Worm (Caenorhabditis elegans) whole organism, L4 larva: ENCODE results near the gene slc-25A21.
"Not testable (repeated sequence)": the region's sequence is repeated elsewhere in the genome, so short reads cannot be mapped to it uniquely, and the experiment has no call there.

Experiments
- D1046.2 ChIP-seq: fragments of 200-800 bp; sonication (Bioruptor generic); IDR thresholded peaks from 2 replicates; pipeline ENCODE4 v1.3.6; 2022; ENCODE audit warnings: missing genetic modification characterization, missing compliant biosample characterization
- F26F4.8 ChIP-seq: fragments of 200-800 bp; sonication (Bioruptor generic); conservative IDR thresholded peaks from 2 replicates; pipeline ENCODE4 v1.3.6; 2022; ENCODE audit warnings: missing genetic modification characterization, missing compliant biosample characterization
- F49E8.2 ChIP-seq: sonication (generic microtip); optimal IDR thresholded peaks from 2 replicates; lab custom pipeline; 2016; ENCODE audit warnings: missing compliant biosample characterization, mild to moderate bottlenecking, missing genetic modification characterization, borderline replicate concordance
- T26A8.4 ChIP-seq: fragments of 200-800 bp; sonication (Bioruptor generic); IDR thresholded peaks from 2 replicates; pipeline ENCODE4 v1.3.6; 2022; ENCODE audit warnings: missing genetic modification characterization, missing compliant biosample characterization
- ces-1 ChIP-seq: fragments of 150-350 bp; sonication (generic microtip); optimal IDR thresholded peaks from 4 replicates; lab custom pipeline; 2014; ENCODE audit warnings: missing biosample characterization, missing genetic modification reagents, missing genetic modification characterization
- daf-12 ChIP-seq: fragments of 150-350 bp; optimal IDR thresholded peaks from 2 replicates; lab custom pipeline; 2014; ENCODE audit warnings: missing biosample characterization, missing genetic modification reagents, missing genetic modification characterization
- daf-16 ChIP-seq, 3 experiments: sonication (generic microtip); optimal IDR thresholded peaks; 2 replicates each; lab custom pipeline; 2016 to 2017; ENCODE audit warnings: missing genetic modification characterization in 3 of 3, missing genetic modification reagents in 3 of 3, mild to moderate bottlenecking in 2 of 3, missing compliant biosample characterization in 2 of 3, missing biosample characterization in 1 of 3, moderate library complexity in 1 of 3
- dmd-6 ChIP-seq: fragments of 200-800 bp; sonication (Bioruptor generic); IDR thresholded peaks from 2 replicates; pipeline ENCODE4 v1.3.6; 2022; ENCODE audit warnings: missing genetic modification reagents, missing genetic modification characterization, missing compliant biosample characterization
- dmd-8 ChIP-seq: fragments of 200-800 bp; sonication (Bioruptor generic); IDR thresholded peaks from 2 replicates; pipeline ENCODE4 v1.3.6; 2022; ENCODE audit warnings: missing genetic modification characterization, missing compliant biosample characterization
- dmd-9 ChIP-seq: fragments of 200-800 bp; sonication (Bioruptor generic); IDR thresholded peaks from 2 replicates; pipeline ENCODE4 v1.3.6; 2022; ENCODE audit warnings: missing genetic modification reagents, missing genetic modification characterization, missing compliant biosample characterization
- dpl-1 ChIP-seq: fragments of 150-350 bp; optimal IDR thresholded peaks from 2 replicates; lab custom pipeline; 2014; ENCODE audit warnings: missing biosample characterization, missing genetic modification reagents, missing genetic modification characterization
- dve-1 ChIP-seq: sonication (generic microtip); optimal IDR thresholded peaks from 2 replicates; lab custom pipeline; 2017; ENCODE audit warnings: antibody characterized with exemption, mild to moderate bottlenecking, missing genetic modification characterization, missing compliant biosample characterization; ENCODE audit not compliant: insufficient read depth
- egl-43 ChIP-seq: fragments of 200-800 bp; sonication (Bioruptor generic); IDR thresholded peaks from 2 replicates; pipeline ENCODE4 v1.3.6; 2022; ENCODE audit warnings: missing genetic modification reagents, missing genetic modification characterization, missing compliant biosample characterization
- hif-1 ChIP-seq, 2 experiments: sonication (generic microtip); optimal IDR thresholded peaks; 2 replicates each; lab custom pipeline; 2016 to 2017; ENCODE audit warnings: missing compliant biosample characterization in 2 of 2, missing genetic modification characterization in 2 of 2, missing genetic modification reagents in 2 of 2, missing genotype in 2 of 2, mild to moderate bottlenecking in 1 of 2
- hlh-11 ChIP-seq: fragments of 200-800 bp; sonication (Bioruptor generic); optimal IDR thresholded peaks from 2 replicates; lab custom pipeline; 2018; ENCODE audit warnings: mild to moderate bottlenecking, missing genetic modification characterization, missing compliant biosample characterization
- hlh-30 ChIP-seq: sonication (generic microtip); optimal IDR thresholded peaks from 2 replicates; lab custom pipeline; 2017; ENCODE audit warnings: antibody characterized with exemption, mild to moderate bottlenecking, missing genetic modification characterization, missing compliant biosample characterization; ENCODE audit not compliant: insufficient read depth
- hmg-1.1 ChIP-seq: fragments of 200-800 bp; sonication (Bioruptor generic); IDR thresholded peaks from 2 replicates; pipeline ENCODE4 v1.3.6; 2022; ENCODE audit warnings: missing genetic modification reagents, missing genetic modification characterization, missing compliant biosample characterization
- lim-7 ChIP-seq: fragments of 200-800 bp; sonication (Bioruptor generic); IDR thresholded peaks from 2 replicates; pipeline ENCODE4 v1.3.6; 2022; ENCODE audit warnings: missing genetic modification characterization, missing compliant biosample characterization
- lin-29 ChIP-seq: fragments of 200-800 bp; sonication (Bioruptor generic); IDR thresholded peaks from 2 replicates; pipeline ENCODE4 v1.3.6; 2022; ENCODE audit warnings: missing genetic modification reagents, missing genetic modification characterization, missing compliant biosample characterization
- madf-9 ChIP-seq: fragments of 200-800 bp; sonication (Bioruptor generic); conservative IDR thresholded peaks from 2 replicates; pipeline ENCODE4 v1.3.6; 2022; ENCODE audit warnings: missing genetic modification reagents, missing genetic modification characterization, missing compliant biosample characterization
- mdl-1 ChIP-seq, 2 experiments: fragments of 150-350 bp in 1 of 2; sonication (generic microtip) in 1 of 2; optimal IDR thresholded peaks; 2 replicates each; lab custom pipeline; 2014 to 2017; ENCODE audit warnings: missing biosample characterization in 2 of 2, missing genetic modification characterization in 2 of 2
- mep-1 ChIP-seq: fragments of 150-350 bp; sonication (generic microtip); optimal IDR thresholded peaks from 3 replicates; lab custom pipeline; 2014; ENCODE audit warnings: missing biosample characterization, missing genetic modification characterization
- mxl-3 ChIP-seq: fragments of 200-800 bp; sonication (Bioruptor generic); optimal IDR thresholded peaks from 2 replicates; lab custom pipeline; 2018; ENCODE audit warnings: mild to moderate bottlenecking, missing genetic modification characterization, missing compliant biosample characterization
- nhr-102 ChIP-seq: sonication (generic microtip); optimal IDR thresholded peaks from 2 replicates; lab custom pipeline; 2016; ENCODE audit warnings: mild to moderate bottlenecking, missing genetic modification characterization, moderate library complexity, missing compliant biosample characterization
- nhr-11 ChIP-seq: fragments of 150-350 bp; optimal IDR thresholded peaks from 2 replicates; lab custom pipeline; 2014; ENCODE audit warnings: missing biosample characterization, missing genetic modification characterization
- nhr-111 ChIP-seq: fragments of 200-800 bp; sonication (Bioruptor generic); optimal IDR thresholded peaks from 2 replicates; lab custom pipeline; 2018; ENCODE audit warnings: mild to moderate bottlenecking, missing genetic modification characterization, missing compliant biosample characterization
- nhr-28 ChIP-seq: fragments of 150-350 bp; optimal IDR thresholded peaks from 2 replicates; lab custom pipeline; 2014; ENCODE audit warnings: missing biosample characterization, missing genetic modification characterization
- nhr-77 ChIP-seq: fragments of 150-350 bp; optimal IDR thresholded peaks from 2 replicates; lab custom pipeline; 2014; ENCODE audit warnings: missing biosample characterization, missing genetic modification characterization
- rbr-2 ChIP-seq: sonication (generic microtip); optimal IDR thresholded peaks from 2 replicates; lab custom pipeline; 2016; ENCODE audit warnings: missing genotype, missing genetic modification characterization, missing compliant biosample characterization
- saeg-2 ChIP-seq: fragments of 200-800 bp; sonication (Bioruptor generic); IDR thresholded peaks from 2 replicates; pipeline ENCODE4 v1.3.6; 2022; ENCODE audit warnings: missing genetic modification reagents, missing genetic modification characterization, missing compliant biosample characterization
- set-16 ChIP-seq: fragments of 200-800 bp; sonication (Bioruptor generic); IDR thresholded peaks from 2 replicates; pipeline ENCODE4 v1.3.6; 2022; ENCODE audit warnings: missing genetic modification reagents, missing genetic modification characterization, missing compliant biosample characterization
- snpc-1.2 ChIP-seq: fragments of 200-800 bp; sonication (Bioruptor generic); IDR thresholded peaks from 2 replicates; pipeline ENCODE4 v1.3.6; 2022; ENCODE audit warnings: missing genetic modification reagents, missing genetic modification characterization, missing compliant biosample characterization
- tra-1 ChIP-seq: fragments of 200-800 bp; sonication (Bioruptor generic); IDR thresholded peaks from 2 replicates; pipeline ENCODE4 v1.3.6; 2022; ENCODE audit warnings: missing genetic modification reagents, missing genetic modification characterization, missing compliant biosample characterization
- unc-62 ChIP-seq, 3 experiments: fragments of 150-350 bp in 1 of 3; sonication (generic microtip); optimal IDR thresholded peaks in 2 of 3; peaks in 1 of 3; 1 replicate in 1 of 3; 2 replicates in 2 of 3; lab custom pipeline; 2014 to 2017; ENCODE audit warnings: missing biosample characterization in 3 of 3, missing genetic modification characterization in 3 of 3, missing genetic modification reagents in 3 of 3, missing genotype in 1 of 3
- vab-7 ChIP-seq: fragments of 200-800 bp; sonication (Bioruptor generic); IDR thresholded peaks from 2 replicates; pipeline ENCODE4 v1.3.6; 2022; ENCODE audit warnings: missing genetic modification reagents, missing genetic modification characterization, missing compliant biosample characterization

The slc-25A21 gene

ce11 chrX:16217749-16218148, 28.1 kb downstream of the slc-25A21 start:
- no peak for TF ChIP-seq F49E8.2 (tag; lab: Kevin White, UChicago)
- 0 out of 2 replicates have a peak, but pooled peaks have one; percentile 25 for TF ChIP-seq dmd-8
- TF ChIP-seq tra-1 (GFP tag; lab: Robert Waterston, UW), result peak; percentile 15; the same call in 1 of the 2 replicates
- no peak for TF ChIP-seq nhr-111
- TF ChIP-seq saeg-2, result no peak
- TF ChIP-seq F26F4.8, result 0 out of 2 replicates have a peak, but pooled peaks have one; percentile 57
- TF ChIP-seq daf-12 (tag; lab: Kevin White, UChicago), result no peak
- peak in 1 of 2 experiments; percentile 65 for TF ChIP-seq unc-62 (GFP tag; optimal IDR thresholded peaks at IDR 0.05 in 1 of 2; lab: Kevin White, UChicago)
- TF ChIP-seq unc-62 (tag; optimal IDR thresholded peaks at IDR 0.05; lab: Kevin White, UChicago), result no peak
- no peak for TF ChIP-seq ces-1 (GFP tag; lab: Kevin White, UChicago)
- 0 out of 2 replicates have a peak, but pooled peaks have one; percentile 36 for TF ChIP-seq vab-7 (GFP tag; lab: Robert Waterston, UW)
- no peak for TF ChIP-seq mdl-1 (tag; optimal IDR thresholded peaks at IDR 0.05; lab: Kevin White, UChicago)
- peak; percentile 54; the same call in 1 of the 2 replicates for TF ChIP-seq snpc-1.2
- no peak for TF ChIP-seq rbr-2 (tag; lab: Kevin White, UChicago)
- no peak for TF ChIP-seq dmd-6 (GFP tag; lab: Robert Waterston, UW)
- 0 out of 2 replicates have a peak, but pooled peaks have one; percentile 34 for TF ChIP-seq egl-43

ce11 chrX:16218306-16218705, 28.6 kb downstream of the slc-25A21 start:
- TF ChIP-seq mdl-1 (tag; optimal IDR thresholded peaks at IDR 0.05; lab: Kevin White, UChicago) (peak in 1 of 2 experiments; percentile 60), nhr-11 (tag; lab: Kevin White, UChicago) (peak; percentile 3), lim-7 (no peak), daf-16 (GFP tag; optimal IDR thresholded peaks at IDR 0.05; lab: Kevin White, UChicago) (no peak), daf-16 (tag; optimal IDR thresholded peaks at IDR 0.05; lab: Kevin White, UChicago) (peak; percentile 23), hlh-30 (peak; percentile 96), hmg-1.1 (GFP tag; lab: Robert Waterston, UW) (peak; percentile 48; the same call in 1 of the 2 replicates), hif-1 (tag; optimal IDR thresholded peaks at IDR 0.05; lab: Kevin White, UChicago) (peak in 1 of 2 experiments; percentile 9), lin-29 (GFP tag; lab: Robert Waterston, UW) (no peak), nhr-102 (no peak), D1046.2 (GFP tag; lab: Robert Waterston, UW) (no peak), hlh-11 (tag; lab: Kevin White, UChicago) (peak; percentile 37), dve-1 (peak; percentile 40), T26A8.4 (GFP tag; lab: Robert Waterston, UW) (0 out of 2 replicates have a peak, but pooled peaks have one; percentile 43), nhr-28 (peak; percentile 21), nhr-77 (tag; lab: Kevin White, UChicago) (peak; percentile 5), madf-9 (no peak), set-16 (GFP tag; lab: Robert Waterston, UW) (no peak), mxl-3 (peak; percentile 24), mep-1 (peak; percentile 30), dpl-1 (GFP tag; lab: Kevin White, UChicago) (no peak), dmd-6 (GFP tag; lab: Robert Waterston, UW) (peak; percentile 78)

- TF ChIP-seq dmd-9; vab-7 (GFP tag; lab: Robert Waterston, UW); daf-12 (tag; lab: Kevin White, UChicago): not testable (repeated sequence)
These were observed 30.1 kb downstream of the slc-25A21 start, which contains the start of gene F23A7.3 for ce11 chrX:16219710-16220109. F23A7.3 (plus strand) TSS chrX:16220010.
